Worm (Caenorhabditis elegans) whole organism, L3 larva: ENCODE results near the gene F54F12.1.

Experiments used
- R02D3.7 ChIP-seq: fragments of 150-350 bp; optimal IDR thresholded peaks from 2 replicates; lab custom pipeline; 2014; ENCODE audit warnings: missing biosample characterization, missing genetic modification characterization
- ZK546.5 ChIP-seq: sonication (generic microtip); optimal IDR thresholded peaks from 2 replicates; lab custom pipeline; 2017; ENCODE audit warnings: missing biosample characterization, missing genetic modification characterization
- aly-2 ChIP-seq: fragments of 150-350 bp; optimal IDR thresholded peaks from 2 replicates; lab custom pipeline; 2014; ENCODE audit warnings: missing biosample characterization, missing genetic modification characterization
- ama-1 ChIP-seq: fragments of 150-350 bp; optimal IDR thresholded peaks from 2 replicates; lab custom pipeline; 2018
- ceh-16 ChIP-seq: sonication (generic microtip); optimal IDR thresholded peaks from 2 replicates; lab custom pipeline; 2017; ENCODE audit warnings: missing biosample characterization, missing genetic modification characterization
- ceh-28 ChIP-seq: fragments of 150-350 bp; optimal IDR thresholded peaks from 2 replicates; lab custom pipeline; 2014; ENCODE audit warnings: missing biosample characterization, missing genetic modification reagents, missing genetic modification characterization
- ceh-82 ChIP-seq: fragments of 150-350 bp; optimal IDR thresholded peaks from 2 replicates; lab custom pipeline; 2014; ENCODE audit warnings: missing biosample characterization, missing genetic modification characterization
- ceh-9 ChIP-seq: sonication (generic microtip); optimal IDR thresholded peaks from 2 replicates; lab custom pipeline; 2018; ENCODE audit warnings: missing biosample characterization, missing genetic modification characterization
- daf-12 ChIP-seq: fragments of 150-350 bp; optimal IDR thresholded peaks from 2 replicates; lab custom pipeline; 2014; ENCODE audit warnings: missing biosample characterization, missing genetic modification reagents, missing genetic modification characterization
- egl-27 ChIP-seq: sonication (generic microtip); optimal IDR thresholded peaks from 4 replicates; lab custom pipeline; 2017; ENCODE audit warnings: missing biosample characterization, missing genetic modification reagents, missing genetic modification characterization
- elt-3 ChIP-seq, 3 experiments: fragments of 150-350 bp in 1 of 3; sonication (generic microtip) in 2 of 3; optimal IDR thresholded peaks; 2 replicates in 2 of 3; 4 replicates in 1 of 3; lab custom pipeline; 2014 to 2017; ENCODE audit warnings: missing biosample characterization in 3 of 3, missing genetic modification characterization in 3 of 3
- eor-1 ChIP-seq, 2 experiments: fragments of 150-350 bp; optimal IDR thresholded peaks; 2 replicates each; lab custom pipeline; 2014 to 2018; ENCODE audit warnings: missing biosample characterization in 2 of 2, missing genetic modification characterization in 2 of 2
- fos-1 ChIP-seq: fragments of 150-350 bp; optimal IDR thresholded peaks from 2 replicates; lab custom pipeline; 2014; ENCODE audit warnings: missing biosample characterization, missing genetic modification characterization
- hmg-11 ChIP-seq: sonication (generic microtip); optimal IDR thresholded peaks from 2 replicates; lab custom pipeline; 2016; ENCODE audit warnings: missing genetic modification characterization, missing compliant biosample characterization
- lin-15B ChIP-seq: fragments of 150-350 bp; optimal IDR thresholded peaks from 2 replicates; lab custom pipeline; 2014; ENCODE audit warnings: missing biosample characterization, missing genetic modification characterization
- lin-39 ChIP-seq: fragments of 150-350 bp; optimal IDR thresholded peaks from 2 replicates; lab custom pipeline; 2018; ENCODE audit warnings: missing biosample characterization, missing genetic modification reagents, missing genetic modification characterization
- lsy-12 ChIP-seq: sonication (generic microtip); optimal IDR thresholded peaks from 2 replicates; lab custom pipeline; 2016; ENCODE audit warnings: mild to moderate bottlenecking, missing genetic modification characterization, missing compliant biosample characterization
- mml-1 ChIP-seq: fragments of 150-350 bp; sonication (generic microtip); optimal IDR thresholded peaks from 3 replicates; lab custom pipeline; 2014; ENCODE audit warnings: missing biosample characterization, missing genetic modification characterization
- nfya-1 ChIP-seq: sonication (generic microtip); optimal IDR thresholded peaks from 2 replicates; lab custom pipeline; 2017; ENCODE audit warnings: missing genetic modification characterization, mild to moderate bottlenecking, missing compliant biosample characterization, antibody characterized with exemption, moderate library complexity; ENCODE audit not compliant: insufficient read depth
- nhr-12 ChIP-seq: fragments of 150-350 bp; optimal IDR thresholded peaks from 2 replicates; lab custom pipeline; 2014; ENCODE audit warnings: missing biosample characterization, missing genetic modification characterization
- nhr-23 ChIP-seq: fragments of 150-350 bp; optimal IDR thresholded peaks from 2 replicates; lab custom pipeline; 2014; ENCODE audit warnings: missing biosample characterization, missing genetic modification reagents, missing genetic modification characterization
- nhr-25 ChIP-seq: sonication (generic microtip); optimal IDR thresholded peaks from 2 replicates; lab custom pipeline; 2017; ENCODE audit warnings: missing biosample characterization, missing genetic modification characterization
- nhr-43 ChIP-seq: sonication (generic microtip); optimal IDR thresholded peaks from 2 replicates; lab custom pipeline; 2016; ENCODE audit warnings: mild to moderate bottlenecking, missing genetic modification characterization, missing compliant biosample characterization; ENCODE audit not compliant: poor library complexity, severe bottlenecking
- nhr-67 ChIP-seq: fragments of 150-350 bp; optimal IDR thresholded peaks from 2 replicates; lab custom pipeline; 2014; ENCODE audit warnings: missing biosample characterization, missing genetic modification characterization
- nhr-76 ChIP-seq: fragments of 150-350 bp; sonication (generic microtip); optimal IDR thresholded peaks from 5 replicates; lab custom pipeline; 2014; ENCODE audit warnings: missing biosample characterization, missing genetic modification characterization
- nhr-77 ChIP-seq: fragments of 150-350 bp; optimal IDR thresholded peaks from 2 replicates; lab custom pipeline; 2014; ENCODE audit warnings: missing biosample characterization, missing genetic modification characterization
- pha-4 ChIP-seq: fragments of 150-350 bp; optimal IDR thresholded peaks from 2 replicates; lab custom pipeline; 2014; ENCODE audit warnings: missing biosample characterization, missing genetic modification reagents, missing genetic modification characterization
- pqm-1 ChIP-seq: fragments of 150-350 bp; optimal IDR thresholded peaks from 2 replicates; lab custom pipeline; 2017; ENCODE audit warnings: missing biosample characterization, missing genetic modification characterization, inconsistent platforms
- tbx-2 ChIP-seq: sonication (generic microtip); optimal IDR thresholded peaks from 2 replicates; lab custom pipeline; 2016; ENCODE audit warnings: mild to moderate bottlenecking, missing genetic modification characterization, missing compliant biosample characterization
- ztf-11 ChIP-seq: fragments of 150-350 bp; optimal IDR thresholded peaks from 2 replicates; lab custom pipeline; 2014; ENCODE audit warnings: missing biosample characterization, missing genetic modification characterization

F54F12.1 gene

ce11 chrIII:13055342-13055741, at the start of gene F54F12.1:
F54F12.1 (minus strand) TSS chrIII:13055442.
- no peak for TF ChIP-seq aly-2 (tag; lab: Kevin White, UChicago)

ce11 chrIII:13104410-13104809, 49.2 kb upstream of the F54F12.1 start:
- TF ChIP-seq hmg-11 (tag; lab: Kevin White, UChicago) (no peak), ceh-16 (tag; lab: Kevin White, UChicago) (no peak), tbx-2 (tag; lab: Kevin White, UChicago) (no peak), pha-4 (tag; lab: Kevin White, UChicago) (no peak), nhr-12 (no peak), lin-39 (tag; lab: Kevin White, UChicago) (no peak), nhr-77 (tag; lab: Kevin White, UChicago) (no peak), ceh-9 (no peak), nhr-25 (no peak), R02D3.7 (no peak), elt-3 (tag; optimal IDR thresholded peaks at IDR 0.05; lab: Kevin White, UChicago) (no peak), lin-15B (tag; lab: Kevin White, UChicago) (no peak), nhr-23 (tag; lab: Kevin White, UChicago) (no peak), nhr-67 (no peak), lsy-12 (tag; lab: Kevin White, UChicago) (no peak), fos-1 (tag; lab: Kevin White, UChicago) (no peak)

ce11 chrIII:13103980-13104379, 48.7 kb upstream of the F54F12.1 start:
- TF ChIP-seq nhr-43 (tag; lab: Kevin White, UChicago): no peak
- TF ChIP-seq nhr-25: peak; percentile 22
- TF ChIP-seq lin-39 (tag; lab: Kevin White, UChicago): no peak
- TF ChIP-seq hmg-11 (tag; lab: Kevin White, UChicago): peak; percentile 36

- TF ChIP-seq mml-1 (tag; lab: Kevin White, UChicago): no peak
- TF ChIP-seq nhr-25: peak; percentile 51
- TF ChIP-seq R02D3.7: no peak
- TF ChIP-seq tbx-2 (tag; lab: Kevin White, UChicago): no peak
- no peak for TF ChIP-seq ztf-11 (tag; lab: Kevin White, UChicago)
- TF ChIP-seq nhr-76: no peak
- peak; percentile 22 for TF ChIP-seq nhr-23 (tag; lab: Kevin White, UChicago)
- TF ChIP-seq ama-1 (lab: Kevin White, UChicago): no peak
- peak; percentile 55 for TF ChIP-seq ceh-28 (tag; lab: Kevin White, UChicago)
- TF ChIP-seq nhr-43 (tag; lab: Kevin White, UChicago): peak; percentile 19
- no peak for TF ChIP-seq daf-12 (tag; lab: Kevin White, UChicago)
- no peak for TF ChIP-seq ceh-82 (tag; lab: Kevin White, UChicago)
- TF ChIP-seq, all 47 proteins: peak for 4
These were observed 45.8 kb upstream of the F54F12.1 start for ce11 chrIII:13101070-13101469.

ce11 chrIII:13099190-13099875, 44.1 kb upstream of the F54F12.1 start, which contains the start of gene pqn-83:
pqn-83 (minus strand) TSS chrIII:13099461.
- peak; percentile 78 for TF ChIP-seq nfya-1
- TF ChIP-seq pqm-1: no peak

ce11 chrIII:13092352-13092751, 37.1 kb upstream of the F54F12.1 start:
- TF ChIP-seq tbx-2 (tag; lab: Kevin White, UChicago) (no peak), ZK546.5 (tag; lab: Kevin White, UChicago) (no peak), ceh-9 (no peak), elt-3 (tag; optimal IDR thresholded peaks at IDR 0.05; lab: Kevin White, UChicago) (no peak), nhr-77 (tag; lab: Kevin White, UChicago) (no peak), aly-2 (tag; lab: Kevin White, UChicago) (no peak), egl-27 (tag; lab: Kevin White, UChicago) (no peak), ceh-28 (tag; lab: Kevin White, UChicago) (no peak), lsy-12 (tag; lab: Kevin White, UChicago) (no peak), eor-1 (tag; optimal IDR thresholded peaks at IDR 0.05; lab: Kevin White, UChicago) (no peak), ceh-16 (tag; lab: Kevin White, UChicago) (no peak), pqm-1 (no peak), nhr-67 (no peak), fos-1 (tag; lab: Kevin White, UChicago) (no peak), nhr-23 (tag; lab: Kevin White, UChicago) (no peak), nhr-12 (no peak)
- TF ChIP-seq, all 47 proteins: peak for 0
